Fruit fly (Drosophila melanogaster) whole organism, embryonic: ENCODE data around the gene lectin-37Db.

Experiments used
- B-H1 ChIP-seq: fragments of 200-800 bp; sonication (Bioruptor generic); IDR thresholded peaks from 3 replicates; pipeline ENCODE4 v1.3.6; 2022; ENCODE audit warnings: missing biosample characterization, missing genetic modification characterization
- Bgb ChIP-seq: fragments of 200-800 bp; sonication (Bioruptor generic); IDR thresholded peaks from 2 replicates; pipeline ENCODE4 v1.3.6; 2022; ENCODE audit warnings: missing biosample characterization, missing genetic modification characterization; ENCODE audit not compliant: partially characterized antibody
- CG10431 ChIP-seq: fragments of 200-800 bp; sonication (Bioruptor generic); optimal IDR thresholded peaks from 3 replicates; lab custom pipeline; 2018; ENCODE audit warnings: missing biosample characterization, mild to moderate bottlenecking, missing genetic modification characterization
- CG11696 ChIP-seq: fragments of 200-800 bp; sonication (Bioruptor generic); IDR thresholded peaks from 2 replicates; pipeline ENCODE4 v1.3.6; 2022; ENCODE audit warnings: missing biosample characterization, missing genetic modification characterization
- CG13287 ChIP-seq: fragments of 200-800 bp; sonication (Bioruptor generic); IDR thresholded peaks from 2 replicates; pipeline ENCODE4 v1.3.6; 2022; ENCODE audit warnings: missing biosample characterization, missing genetic modification characterization; ENCODE audit not compliant: partially characterized antibody
- CG14860 ChIP-seq: fragments of 200-800 bp; sonication (Bioruptor generic); IDR thresholded peaks from 3 replicates; pipeline ENCODE4 v1.3.6; 2022; ENCODE audit warnings: missing biosample characterization, missing genetic modification characterization; ENCODE audit not compliant: partially characterized antibody
- CG15479 ChIP-seq: fragments of 200-800 bp; sonication (Bioruptor generic); optimal IDR thresholded peaks from 3 replicates; lab custom pipeline; 2019; ENCODE audit warnings: missing biosample characterization, mild to moderate bottlenecking, missing genetic modification characterization, moderate library complexity
- CG15696 ChIP-seq: fragments of 200-800 bp; sonication (Bioruptor generic); optimal IDR thresholded peaks from 2 replicates; lab custom pipeline; 2019; ENCODE audit warnings: missing biosample characterization, mild to moderate bottlenecking, missing genetic modification characterization, moderate library complexity
- CG1602 ChIP-seq: fragments of 200-800 bp; sonication (Bioruptor generic); optimal IDR thresholded peaks from 3 replicates; lab custom pipeline; 2016; ENCODE audit warnings: missing biosample characterization, missing genetic modification characterization
- CG16815 ChIP-seq: fragments of 200-800 bp; sonication (Bioruptor generic); optimal IDR thresholded peaks from 3 replicates; lab custom pipeline; 2017; ENCODE audit warnings: missing biosample characterization, mild to moderate bottlenecking, missing genetic modification characterization
- CG17186 ChIP-seq: fragments of 200-800 bp; sonication (Bioruptor generic); optimal IDR thresholded peaks from 3 replicates; lab custom pipeline; 2017; ENCODE audit warnings: missing biosample characterization, missing genetic modification reagents, missing genetic modification characterization
- CG18476 ChIP-seq: fragments of 200-800 bp; sonication (Bioruptor generic); optimal IDR thresholded peaks from 2 replicates; lab custom pipeline; 2016; ENCODE audit warnings: missing biosample characterization, mild to moderate bottlenecking, missing genetic modification characterization
- CG3847 ChIP-seq: fragments of 200-800 bp; sonication (Bioruptor generic); IDR thresholded peaks from 2 replicates; pipeline ENCODE4 v1.3.6; 2022; ENCODE audit warnings: missing biosample characterization, missing genetic modification characterization
- CG3995 ChIP-seq: fragments of 200-800 bp; sonication (Bioruptor generic); optimal IDR thresholded peaks from 3 replicates; lab custom pipeline; 2016; ENCODE audit warnings: missing biosample characterization, missing genetic modification characterization
- CG4730 ChIP-seq: fragments of 200-800 bp; sonication (Bioruptor generic); IDR thresholded peaks from 2 replicates; pipeline ENCODE4 v1.3.6; 2022; ENCODE audit warnings: missing biosample characterization, missing genetic modification characterization
- CG5953 ChIP-seq: fragments of 200-800 bp; sonication (Bioruptor generic); IDR thresholded peaks from 2 replicates; pipeline ENCODE4 v1.3.6; 2022; ENCODE audit warnings: missing biosample characterization, missing genetic modification characterization
- CG7839 ChIP-seq: fragments of 200-800 bp; sonication (Bioruptor generic); optimal IDR thresholded peaks from 3 replicates; lab custom pipeline; 2018; ENCODE audit warnings: missing biosample characterization, mild to moderate bottlenecking, missing genetic modification characterization, moderate library complexity
- CG7963 ChIP-seq: fragments of 200-800 bp; sonication (Bioruptor generic); IDR thresholded peaks from 3 replicates; pipeline ENCODE4 v1.3.6; 2022; ENCODE audit warnings: missing biosample characterization, missing genetic modification characterization; ENCODE audit not compliant: partially characterized antibody
- CG8290 ChIP-seq, 3 experiments: fragments of 200-800 bp; sonication (Bioruptor generic); optimal IDR thresholded peaks; 2 replicates each; lab custom pipeline; 2016 to 2019; ENCODE audit warnings: missing biosample characterization in 3 of 3, missing genetic modification characterization in 3 of 3, mild to moderate bottlenecking in 2 of 3, moderate library complexity in 1 of 3
- CG8765 ChIP-seq: fragments of 200-800 bp; sonication (Bioruptor generic); IDR thresholded peaks from 2 replicates; pipeline ENCODE4 v1.3.6; 2022; ENCODE audit warnings: missing biosample characterization, missing genetic modification characterization
- CG8944 ChIP-seq: fragments of 200-800 bp; sonication (Bioruptor generic); optimal IDR thresholded peaks from 3 replicates; lab custom pipeline; 2016; ENCODE audit warnings: missing biosample characterization, missing genetic modification characterization
- D ChIP-seq, 2 experiments: fragments of 200-800 bp in 1 of 2; fragments of >200 bp in 1 of 2; sonication (Bioruptor generic) in 1 of 2; optimal IDR thresholded peaks; 2 replicates in 1 of 2; 3 replicates in 1 of 2; lab custom pipeline; 2017; ENCODE audit warnings: mild to moderate bottlenecking in 1 of 2, missing biosample characterization in 1 of 2, missing genetic modification characterization in 1 of 2, missing genetic modification reagents in 1 of 2
- D19A ChIP-seq: fragments of 200-800 bp; optimal IDR thresholded peaks from 3 replicates; lab custom pipeline; 2019; ENCODE audit warnings: missing biosample characterization, mild to moderate bottlenecking, missing genetic modification characterization, moderate library complexity
- Drgx ChIP-seq: fragments of 200-800 bp; sonication (Bioruptor generic); IDR thresholded peaks from 2 replicates; pipeline ENCODE4 v1.3.6; 2022; ENCODE audit warnings: missing biosample characterization, missing genetic modification characterization
- Ets65A ChIP-seq: fragments of 200-800 bp; sonication (Bioruptor generic); peaks from one replicate; lab custom pipeline; 2016; ENCODE audit warnings: missing biosample characterization, missing genetic modification characterization
- Hey ChIP-seq: fragments of 200-800 bp; sonication (Bioruptor generic); optimal IDR thresholded peaks from 3 replicates; lab custom pipeline; 2018; ENCODE audit warnings: missing biosample characterization, mild to moderate bottlenecking, missing genetic modification characterization
- Hr78 ChIP-seq, 2 experiments: fragments of 200-800 bp in 1 of 2; fragments of >200 bp in 1 of 2; sonication (Bioruptor generic) in 1 of 2; optimal IDR thresholded peaks; 2 replicates each; lab custom pipeline; 2017 to 2019; ENCODE audit warnings: missing biosample characterization in 2 of 2, missing genetic modification characterization in 2 of 2, mild to moderate bottlenecking in 1 of 2, moderate library complexity in 1 of 2
- Hsf ChIP-seq: fragments of 200-800 bp; sonication (Bioruptor generic); optimal IDR thresholded peaks from 3 replicates; lab custom pipeline; 2016; ENCODE audit warnings: missing biosample characterization, missing genetic modification characterization
- Lhr ChIP-seq: fragments of 200-800 bp; sonication (Bioruptor generic); optimal IDR thresholded peaks from 3 replicates; lab custom pipeline; 2017; ENCODE audit warnings: mild to moderate bottlenecking, missing biosample characterization, missing genetic modification reagents, missing genetic modification characterization
- Lim3 ChIP-seq: fragments of 200-800 bp; sonication (Bioruptor generic); IDR thresholded peaks from 2 replicates; pipeline ENCODE4 v1.3.6; 2022; ENCODE audit warnings: missing biosample characterization, missing genetic modification characterization
- Lpt ChIP-seq: fragments of >200 bp; optimal IDR thresholded peaks from 2 replicates; lab custom pipeline; 2018; ENCODE audit warnings: missing biosample characterization, missing genetic modification characterization
- Spps ChIP-seq: fragments of 200-800 bp; sonication (Bioruptor generic); optimal IDR thresholded peaks from 2 replicates; lab custom pipeline; 2018; ENCODE audit warnings: missing biosample characterization, mild to moderate bottlenecking, missing genetic modification characterization
- Tbp ChIP-seq: fragments of >200 bp; optimal IDR thresholded peaks from 2 replicates; lab custom pipeline; 2018; ENCODE audit warnings: missing biosample characterization, missing genetic modification characterization
- chn ChIP-seq: fragments of 200-800 bp; sonication (Bioruptor generic); optimal IDR thresholded peaks from 2 replicates; lab custom pipeline; 2016; ENCODE audit warnings: missing biosample characterization, missing genetic modification characterization
- corto ChIP-seq: fragments of 200-800 bp; sonication (Bioruptor generic); optimal IDR thresholded peaks from 2 replicates; lab custom pipeline; 2016; ENCODE audit warnings: missing biosample characterization, mild to moderate bottlenecking, missing genetic modification characterization, moderate library complexity
- crp ChIP-seq, 2 experiments: fragments of 200-800 bp; sonication (Bioruptor generic); optimal IDR thresholded peaks; 2 replicates in 1 of 2; 3 replicates in 1 of 2; lab custom pipeline; 2017; ENCODE audit warnings: missing biosample characterization in 2 of 2, missing genetic modification characterization in 2 of 2, mild to moderate bottlenecking in 1 of 2, moderate library complexity in 1 of 2
- gfzf ChIP-seq: fragments of 200-800 bp; sonication (Bioruptor generic); optimal IDR thresholded peaks from 2 replicates; lab custom pipeline; 2016; ENCODE audit warnings: missing biosample characterization, mild to moderate bottlenecking, missing genetic modification characterization, moderate library complexity
- lola ChIP-seq, 3 experiments: fragments of >200 bp in 2 of 3; fragments of 200-800 bp in 1 of 3; sonication (Bioruptor generic) in 1 of 3; optimal IDR thresholded peaks; 2 replicates each; lab custom pipeline; 2017 to 2019; ENCODE audit warnings: missing biosample characterization in 3 of 3, missing genetic modification characterization in 3 of 3, mild to moderate bottlenecking in 1 of 3, moderate library complexity in 1 of 3
- luna ChIP-seq: fragments of 200-800 bp; sonication (Bioruptor generic); optimal IDR thresholded peaks from 2 replicates; lab custom pipeline; 2016; ENCODE audit warnings: missing biosample characterization, missing genetic modification characterization
- org-1 ChIP-seq: fragments of 200-800 bp; sonication (Bioruptor generic); optimal IDR thresholded peaks from 2 replicates; lab custom pipeline; 2017; ENCODE audit warnings: missing biosample characterization, missing genetic modification characterization
- sens ChIP-seq: fragments of 200-800 bp; sonication (Bioruptor generic); peaks from one replicate; lab custom pipeline; 2016; ENCODE audit warnings: missing biosample characterization, missing genetic modification characterization
- slbo ChIP-seq: fragments of 200-800 bp; sonication (Bioruptor generic); IDR thresholded peaks from 2 replicates; pipeline ENCODE4 v1.3.6; 2022; ENCODE audit warnings: missing biosample characterization, missing genetic modification characterization
- sob ChIP-seq: fragments of 200-800 bp; sonication (Bioruptor generic); IDR thresholded peaks from 2 replicates; pipeline ENCODE4 v1.3.6; 2022; ENCODE audit warnings: missing biosample characterization, missing genetic modification characterization
- tgo ChIP-seq: fragments of 200-800 bp; sonication (Bioruptor generic); IDR thresholded peaks from 3 replicates; pipeline ENCODE4 v1.3.6; 2022; ENCODE audit warnings: missing biosample characterization, missing genetic modification characterization
- trh ChIP-seq: fragments of 200-800 bp; sonication (Bioruptor generic); optimal IDR thresholded peaks from 2 replicates; lab custom pipeline; 2016; ENCODE audit warnings: missing biosample characterization, missing genetic modification characterization
- wdn ChIP-seq: fragments of 200-800 bp; sonication (Bioruptor generic); IDR thresholded peaks from 2 replicates; pipeline ENCODE4 v1.3.6; 2022; ENCODE audit warnings: missing biosample characterization, missing genetic modification characterization
- wek ChIP-seq: fragments of 200-800 bp; sonication (Bioruptor generic); optimal IDR thresholded peaks from 3 replicates; lab custom pipeline; 2018; ENCODE audit warnings: missing biosample characterization, mild to moderate bottlenecking, missing genetic modification characterization, moderate library complexity
- yki ChIP-seq: fragments of >200 bp; optimal IDR thresholded peaks from 3 replicates; lab custom pipeline; 2018

Gene lectin-37Db

DNA sequence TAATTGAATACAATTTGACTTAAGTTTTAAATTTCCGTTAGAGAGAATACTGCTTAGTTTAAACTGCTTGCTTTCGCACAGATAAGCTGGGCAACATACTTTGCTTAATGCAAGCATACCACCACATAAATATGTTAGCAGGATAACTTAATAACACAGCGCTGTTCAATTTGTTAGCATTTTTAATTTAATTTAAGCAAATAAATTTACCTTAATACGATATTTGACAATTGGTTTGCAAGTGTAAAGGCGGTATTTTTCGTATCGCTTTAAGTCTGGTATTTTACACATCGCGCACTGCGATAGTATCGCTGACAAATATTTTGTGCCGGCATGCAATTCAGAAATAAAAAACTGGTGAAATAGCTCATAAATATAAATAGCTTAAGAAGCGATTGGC, 11.5 kb downstream of the lectin-37Db start, which contains the start of gene RtcB (continued):
- TF ChIP-seq corto (no peak), gfzf (GFP tag; lab: Kevin White, UChicago) (peak; percentile 53), Hsf (GFP tag; lab: Kevin White, UChicago) (peak; percentile 17), lola (GFP tag; optimal IDR thresholded peaks at IDR 0.05; lab: Kevin White, UChicago) (peak in 1 of 3 experiments; percentile 1), Lhr (GFP tag; lab: Kevin White, UChicago) (peak; percentile 69), B-H1 (GFP tag; lab: Robert Waterston, UW) (no peak), Bgb (GFP tag; lab: Robert Waterston, UW) (peak; percentile 96), Drgx (GFP tag; lab: Robert Waterston, UW) (no peak)

DNA sequence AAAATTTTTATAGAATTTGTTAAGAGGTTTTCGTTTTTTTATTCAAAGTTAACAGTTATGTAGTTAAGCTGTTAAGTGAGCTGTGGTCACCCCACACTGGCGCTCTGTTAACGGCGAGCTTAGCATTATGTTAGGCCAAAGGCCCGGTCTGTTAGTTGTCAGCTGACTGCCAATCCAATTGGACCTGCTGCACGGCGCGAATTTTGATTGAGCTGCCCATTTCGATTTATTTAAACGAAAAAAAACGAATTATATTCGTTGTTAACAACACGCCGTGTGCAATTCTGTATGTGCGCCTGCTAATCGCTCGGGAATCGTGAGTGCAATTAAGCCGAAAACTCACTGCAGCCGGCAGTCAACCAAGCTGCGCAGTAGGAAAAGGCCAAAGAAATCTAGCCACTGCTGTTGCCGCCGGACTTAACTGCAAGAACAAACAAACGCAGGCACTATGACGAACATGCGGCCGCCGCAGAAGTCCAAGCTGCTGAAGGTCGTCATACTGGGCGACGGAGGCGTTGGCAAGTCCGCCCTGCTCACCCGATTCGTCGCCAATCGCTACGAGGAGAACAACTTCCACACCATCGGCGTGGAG, 13.6 kb downstream of the lectin-37Db start, which contains the start of gene Rab9:
TSS of gene Rab9 (plus strand) at position 151 of the 592 bp plus-strand sequence.
- no peak for TF ChIP-seq yki (lab: Kevin White, UChicago)
- TF ChIP-seq CG8765 (GFP tag; lab: Robert Waterston, UW): no peak
- no peak for TF ChIP-seq Hey (tag; lab: Kevin White, UChicago)
- TF ChIP-seq CG1602 (GFP tag; lab: Kevin White, UChicago): no peak
- no peak for TF ChIP-seq CG10431 (GFP tag; lab: Kevin White, UChicago)
- no peak for TF ChIP-seq Lim3 (GFP tag; lab: Robert Waterston, UW)
- no peak for TF ChIP-seq sob (GFP tag; lab: Robert Waterston, UW)
- TF ChIP-seq slbo (GFP tag; lab: Robert Waterston, UW): no peak
- TF ChIP-seq corto: no peak
- TF ChIP-seq CG16815: no peak
- no peak for TF ChIP-seq luna (GFP tag; lab: Kevin White, UChicago)
- TF ChIP-seq org-1: no peak
- no peak for TF ChIP-seq D19A (tag; lab: Kevin White, UChicago)
- 0 out of 2 replicates have a peak, but pooled peaks have one; percentile 16 for TF ChIP-seq wdn (GFP tag; lab: Robert Waterston, UW)
- TF ChIP-seq Ets65A (GFP tag; lab: Kevin White, UChicago): no peak
- TF ChIP-seq CG17186: no peak
- no peak for TF ChIP-seq CG8944 (GFP tag; lab: Kevin White, UChicago)
- no peak for TF ChIP-seq CG7963 (GFP tag; lab: Robert Waterston, UW)
- no peak for TF ChIP-seq Hr78 (GFP tag; optimal IDR thresholded peaks at IDR 0.05; lab: Kevin White, UChicago)
- peak in 1 of 2 experiments; percentile 75 for TF ChIP-seq crp (GFP tag; optimal IDR thresholded peaks at IDR 0.05; lab: Kevin White, UChicago)
- no peak for TF ChIP-seq CG7839 (tag; lab: Kevin White, UChicago)
- no peak for TF ChIP-seq Lpt (GFP tag; lab: Kevin White, UChicago)
- TF ChIP-seq trh: no peak
- no peak for TF ChIP-seq CG5953 (GFP tag; lab: Robert Waterston, UW)
- TF ChIP-seq CG8290 (GFP tag; optimal IDR thresholded peaks at IDR 0.05; lab: Kevin White, UChicago): no peak
- no peak for TF ChIP-seq CG8290 (tag; optimal IDR thresholded peaks at IDR 0.05; lab: Kevin White, UChicago)
- TF ChIP-seq CG14860: no peak
- TF ChIP-seq CG11696: no peak
- TF ChIP-seq CG4730 (GFP tag; lab: Robert Waterston, UW): no peak
- no peak for TF ChIP-seq D (optimal IDR thresholded peaks at IDR 0.05; lab: Kevin White, UChicago)
- no peak for TF ChIP-seq D (GFP tag; optimal IDR thresholded peaks at IDR 0.05; lab: Kevin White, UChicago)
- TF ChIP-seq CG15479: no peak
- TF ChIP-seq CG18476 (GFP tag; lab: Kevin White, UChicago): no peak
- TF ChIP-seq Spps (tag; lab: Kevin White, UChicago): no peak
- peak; percentile 26; the same call in 1 of the 2 replicates for TF ChIP-seq CG13287 (GFP tag; lab: Robert Waterston, UW)
- no peak for TF ChIP-seq tgo (GFP tag; lab: Robert Waterston, UW)
- no peak for TF ChIP-seq CG3995 (GFP tag; lab: Kevin White, UChicago)
- TF ChIP-seq Tbp: no peak
- TF ChIP-seq wek (GFP tag; lab: Kevin White, UChicago): no peak
- TF ChIP-seq chn (GFP tag; lab: Kevin White, UChicago): no peak
- TF ChIP-seq CG3847 (GFP tag; lab: Robert Waterston, UW): no peak
- TF ChIP-seq sens (GFP tag; lab: Kevin White, UChicago): no peak
- TF ChIP-seq CG15696 (tag; lab: Kevin White, UChicago): no peak
